Worm (Caenorhabditis elegans): ENCODE results near the gene C16A3.6.

DNA sequence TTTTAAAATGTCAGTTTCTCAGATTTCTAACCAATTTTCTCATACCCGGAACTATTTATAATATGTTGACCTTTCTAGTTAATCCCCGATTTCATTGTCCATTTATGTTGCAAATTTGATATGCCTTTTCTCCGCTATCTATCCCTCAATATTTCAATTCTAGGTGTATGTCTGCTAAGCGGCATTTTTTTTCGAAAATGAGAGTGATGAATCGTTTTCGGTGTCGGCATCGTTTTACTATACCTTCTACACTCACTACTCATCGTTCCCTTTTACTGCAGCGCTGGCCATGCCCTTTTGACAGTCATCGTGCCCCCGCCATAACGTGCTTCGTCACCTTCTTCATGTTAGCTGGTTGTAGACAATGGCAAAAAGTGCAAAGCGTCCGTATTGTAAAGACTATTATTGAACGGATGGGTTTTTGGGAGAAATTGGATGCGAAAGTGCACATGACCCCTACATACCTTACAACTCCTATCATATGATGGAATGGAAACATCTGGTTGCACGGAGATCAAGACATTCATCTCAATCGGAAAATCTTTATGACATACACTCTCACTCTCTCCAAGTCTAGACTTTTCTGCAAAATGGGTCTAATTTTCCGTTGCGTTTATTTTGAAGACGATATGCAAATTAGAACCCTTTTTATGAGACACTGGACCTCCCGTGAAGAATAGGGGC, 19.7 kb upstream of the C16A3.6 start:
- TF ChIP-seq aly-2 (tag; optimal IDR thresholded peaks at IDR 0.05): no peak
- no peak for TF ChIP-seq elt-3 (tag; optimal IDR thresholded peaks at IDR 0.05)
- TF ChIP-seq pqm-1 (tag; optimal IDR thresholded peaks at IDR 0.05): no peak
- no peak for TF ChIP-seq ceh-9 (tag; optimal IDR thresholded peaks at IDR 0.05)
- TF ChIP-seq nhr-11 (tag; optimal IDR thresholded peaks at IDR 0.05): no peak
- no peak for TF ChIP-seq eor-1 (tag; optimal IDR thresholded peaks at IDR 0.05)
- TF ChIP-seq snpc-4 (tag; optimal IDR thresholded peaks at IDR 0.05): no peak
- no peak for TF ChIP-seq mml-1 (tag; optimal IDR thresholded peaks at IDR 0.05)
